Worm (Caenorhabditis elegans): ENCODE results near the gene C40H1.9.

The C40H1.9 gene

DNA sequence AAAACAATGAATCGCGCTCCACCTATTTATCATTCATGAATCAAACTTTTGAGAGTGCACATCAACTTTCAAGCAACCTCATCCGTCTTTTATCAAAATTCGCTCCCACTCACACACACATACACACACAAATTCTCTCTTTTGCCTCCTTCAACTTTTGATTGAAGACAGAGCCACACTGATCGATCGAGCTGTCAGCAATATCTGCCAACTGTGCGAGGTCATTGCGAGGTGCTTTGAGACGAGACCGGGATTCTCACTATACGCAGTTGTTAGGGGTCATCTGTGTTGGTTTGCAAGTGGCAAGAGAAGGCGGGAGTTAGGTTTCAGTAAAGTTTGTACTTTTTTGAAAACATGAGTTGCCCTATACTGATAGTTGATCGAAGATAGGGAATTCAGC is 26.4 kb downstream of the C40H1.9 start:
- TF ChIP-seq skn-1 (tag; optimal IDR thresholded peaks at IDR 0.05), result no peak
- TF ChIP-seq unc-39 (tag; optimal IDR thresholded peaks at IDR 0.05), result no peak
- TF ChIP-seq F13H6.1 (tag; optimal IDR thresholded peaks at IDR 0.05), result peak; percentile 36
- TF ChIP-seq sma-3 (GFP tag; optimal IDR thresholded peaks at IDR 0.05), result no peak
- TF ChIP-seq mab-5 (tag; optimal IDR thresholded peaks at IDR 0.05), result no peak
- TF ChIP-seq ceh-82 (tag; optimal IDR thresholded peaks at IDR 0.05), result no peak
- no peak for TF ChIP-seq nhr-10 (tag; optimal IDR thresholded peaks at IDR 0.05)
- TF ChIP-seq elt-3 (tag; optimal IDR thresholded peaks at IDR 0.05), result no peak
- no peak for TF ChIP-seq dmd-4 (tag; optimal IDR thresholded peaks at IDR 0.05)
- no peak for TF ChIP-seq snpc-4 (tag; optimal IDR thresholded peaks at IDR 0.05)
- no peak for TF ChIP-seq nhr-77 (tag; optimal IDR thresholded peaks at IDR 0.05)
- no peak for TF ChIP-seq unc-55 (GFP tag; optimal IDR thresholded peaks at IDR 0.05)
- TF ChIP-seq mbf-1 (tag; optimal IDR thresholded peaks at IDR 0.05), result no peak
- TF ChIP-seq nhr-129 (tag; optimal IDR thresholded peaks at IDR 0.05), result peak; percentile 49
- TF ChIP-seq ZK546.5 (tag; optimal IDR thresholded peaks at IDR 0.05), result no peak
- TF ChIP-seq gmeb-1 (tag; optimal IDR thresholded peaks at IDR 0.05), result no peak

DNA sequence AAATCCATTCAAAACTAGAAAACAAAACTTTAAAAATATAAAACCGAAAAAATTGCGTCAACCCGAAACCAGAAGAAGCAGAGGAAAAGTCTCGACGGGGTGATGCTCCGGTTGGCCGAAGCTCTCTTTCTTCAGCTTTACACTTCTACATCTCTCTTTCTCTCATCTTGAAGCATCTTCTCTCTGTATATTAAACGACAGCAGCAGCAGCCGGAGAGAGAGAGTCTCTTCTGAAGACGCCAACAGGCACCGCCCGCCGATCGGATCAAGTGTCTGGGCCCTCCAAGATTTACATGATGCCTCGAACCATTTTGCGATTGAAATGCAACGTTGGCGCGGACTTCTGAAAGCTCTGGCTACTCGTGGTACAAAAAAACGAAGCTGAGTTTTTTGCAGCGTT is 27.0 kb downstream of the C40H1.9 start:
- TF ChIP-seq nhr-129 (tag; optimal IDR thresholded peaks at IDR 0.05) (peak; percentile 8), sma-9 (GFP tag; optimal IDR thresholded peaks at IDR 0.05) (peak; percentile 9), sma-9 (tag; optimal IDR thresholded peaks at IDR 0.05) (no peak), nhr-11 (tag; optimal IDR thresholded peaks at IDR 0.05) (no peak)

DNA sequence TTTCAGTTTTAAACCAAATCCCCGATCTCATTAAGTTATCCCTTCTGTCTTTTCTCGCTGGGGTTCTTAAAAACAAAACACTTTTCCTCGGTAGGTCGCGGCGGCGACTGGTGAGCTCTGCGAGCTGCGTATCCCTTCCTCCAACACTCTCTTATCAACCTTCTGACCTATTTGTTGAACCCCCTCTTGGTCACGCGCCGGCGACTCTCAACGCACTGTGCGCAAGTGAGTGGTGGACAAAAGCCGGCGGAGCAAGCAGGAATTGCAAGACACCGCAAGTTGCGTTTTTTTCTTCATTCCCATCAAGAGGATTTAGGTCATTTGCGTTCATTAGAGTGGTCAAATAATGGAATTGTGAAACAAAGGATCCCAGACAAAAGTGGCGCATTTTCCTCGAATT is 34.1 kb downstream of the C40H1.9 start:
- TF ChIP-seq lin-11 (tag; optimal IDR thresholded peaks at IDR 0.05) (no peak), alr-1 (tag; optimal IDR thresholded peaks at IDR 0.05) (no peak), unc-39 (tag; optimal IDR thresholded peaks at IDR 0.05) (no peak), F13H6.1 (tag; optimal IDR thresholded peaks at IDR 0.05) (peak; percentile 16), ama-1 (optimal IDR thresholded peaks at IDR 0.05) (no peak), nhr-23 (tag; optimal IDR thresholded peaks at IDR 0.05) (no peak), nhr-129 (tag; optimal IDR thresholded peaks at IDR 0.05) (peak; percentile 41), C34F6.9 (tag; optimal IDR thresholded peaks at IDR 0.05) (peak; percentile 36)

DNA sequence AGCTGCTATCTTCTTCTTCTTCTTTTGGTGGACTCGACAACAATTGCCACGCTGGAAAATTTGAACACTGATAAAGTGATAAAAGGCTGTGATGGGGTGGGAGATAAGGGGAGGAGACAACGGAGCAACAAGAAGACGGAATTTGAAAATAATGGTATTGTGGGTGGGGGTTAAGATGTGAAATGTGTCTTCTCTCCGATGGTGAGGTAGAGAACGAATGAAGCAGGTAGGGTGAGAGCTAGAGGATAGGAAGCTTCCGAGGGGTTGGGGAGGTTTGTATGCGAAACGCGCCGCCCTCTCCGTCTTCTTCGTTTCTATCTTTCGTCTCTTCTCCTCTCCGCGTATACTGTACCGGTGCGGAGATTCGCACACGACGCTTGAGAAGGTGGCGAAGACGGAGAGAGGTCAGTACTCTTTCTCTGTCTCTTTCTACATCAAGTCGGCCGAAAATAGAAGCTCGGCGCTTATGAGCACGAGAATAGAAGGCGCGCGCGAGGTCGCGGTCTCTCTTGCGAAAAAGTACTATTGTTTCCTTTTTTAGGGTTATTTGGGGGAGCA is 35.8 kb downstream of the C40H1.9 start, which contains the start of gene chtb-1:
chtb-1 (minus strand) TSS at position 51 of the 558 bp plus-strand sequence.
- TF ChIP-seq dmd-4 (tag; optimal IDR thresholded peaks at IDR 0.05), result no peak
- TF ChIP-seq Y55F3AM.14 (GFP tag; optimal IDR thresholded peaks at IDR 0.05), result no peak
- no peak for TF ChIP-seq lin-13 (GFP tag; optimal IDR thresholded peaks at IDR 0.05)
- TF ChIP-seq R02D3.7 (tag; optimal IDR thresholded peaks at IDR 0.05), result no peak
- no peak for TF ChIP-seq peb-1 (tag; optimal IDR thresholded peaks at IDR 0.05)
- no peak for TF ChIP-seq ZK546.5 (tag; optimal IDR thresholded peaks at IDR 0.05)
- TF ChIP-seq F13H6.1 (tag; optimal IDR thresholded peaks at IDR 0.05), result no peak
- no peak for TF ChIP-seq gmeb-1 (tag; optimal IDR thresholded peaks at IDR 0.05)
- no peak for TF ChIP-seq egl-27 (tag; optimal IDR thresholded peaks at IDR 0.05)
- no peak for TF ChIP-seq nhr-21 (tag; optimal IDR thresholded peaks at IDR 0.05)
- no peak for TF ChIP-seq ceh-82 (tag; optimal IDR thresholded peaks at IDR 0.05)
- no peak for TF ChIP-seq C34F6.9 (tag; optimal IDR thresholded peaks at IDR 0.05)
- TF ChIP-seq nhr-77 (tag; optimal IDR thresholded peaks at IDR 0.05), result no peak
- no peak for TF ChIP-seq nhr-25 (tag; optimal IDR thresholded peaks at IDR 0.05)

DNA sequence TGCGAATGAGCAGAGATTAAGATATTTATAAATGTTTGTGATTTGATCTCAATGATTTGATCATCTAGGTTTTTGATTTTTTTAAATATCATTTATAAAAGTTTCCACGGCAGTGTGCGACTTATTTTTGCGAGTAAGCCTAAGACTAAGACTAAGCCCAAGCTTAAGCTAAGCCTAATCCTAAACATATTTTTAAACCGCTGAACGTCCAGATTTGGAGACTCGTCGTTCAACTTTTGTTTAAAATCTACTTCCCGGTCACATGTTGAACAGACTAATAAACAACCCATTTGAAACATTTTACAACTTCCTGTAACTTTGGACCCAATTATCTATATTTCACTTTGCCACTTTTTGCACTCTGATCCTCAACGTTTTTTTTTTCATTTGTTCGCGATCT is 39.3 kb downstream of the C40H1.9 start, which contains the start of gene K04H4.5:
K04H4.5 (plus strand) TSS at position 301 of the 400 bp plus-strand sequence.
- TF ChIP-seq mbf-1 (tag; optimal IDR thresholded peaks at IDR 0.05), result no peak
- no peak for TF ChIP-seq nhr-10 (tag; optimal IDR thresholded peaks at IDR 0.05)
- no peak for TF ChIP-seq mab-5 (tag; optimal IDR thresholded peaks at IDR 0.05)
- TF ChIP-seq elt-3 (tag; optimal IDR thresholded peaks at IDR 0.05), result no peak
- no peak for TF ChIP-seq ceh-82 (tag; optimal IDR thresholded peaks at IDR 0.05)

DNA sequence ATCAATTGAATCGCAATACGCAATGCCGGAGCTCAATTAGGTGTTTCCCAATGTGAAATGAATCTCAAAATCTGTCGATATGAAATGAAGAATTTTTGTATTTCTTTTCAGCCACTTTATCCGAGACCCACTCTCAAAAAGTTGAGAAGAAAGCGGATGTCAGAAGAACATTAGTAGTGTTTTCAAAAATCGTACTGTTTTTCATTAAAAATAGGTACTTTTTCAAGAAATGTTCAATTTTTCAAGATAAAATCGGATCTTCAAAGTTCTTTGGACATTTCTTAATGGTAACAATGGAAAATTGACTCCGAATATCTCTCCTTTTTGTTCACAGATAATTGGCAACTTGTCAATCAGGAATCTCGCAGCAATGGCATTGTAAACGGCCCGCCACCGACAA is 41.5 kb downstream of the C40H1.9 start, which contains the start of gene flp-25:
flp-25 (plus strand) TSS at position 301 of the 400 bp plus-strand sequence.
- TF ChIP-seq R02D3.7 (tag; optimal IDR thresholded peaks at IDR 0.05) (no peak), elt-1 (tag; optimal IDR thresholded peaks at IDR 0.05) (no peak), egl-27 (tag; optimal IDR thresholded peaks at IDR 0.05) (no peak), C34F6.9 (tag; optimal IDR thresholded peaks at IDR 0.05) (no peak)
